Fruit fly (Drosophila melanogaster): ENCODE data around the gene koko.
A peak's percentile ranks its signal among the peaks of the same experiment; 100 is the strongest.

Gene koko

DNA sequence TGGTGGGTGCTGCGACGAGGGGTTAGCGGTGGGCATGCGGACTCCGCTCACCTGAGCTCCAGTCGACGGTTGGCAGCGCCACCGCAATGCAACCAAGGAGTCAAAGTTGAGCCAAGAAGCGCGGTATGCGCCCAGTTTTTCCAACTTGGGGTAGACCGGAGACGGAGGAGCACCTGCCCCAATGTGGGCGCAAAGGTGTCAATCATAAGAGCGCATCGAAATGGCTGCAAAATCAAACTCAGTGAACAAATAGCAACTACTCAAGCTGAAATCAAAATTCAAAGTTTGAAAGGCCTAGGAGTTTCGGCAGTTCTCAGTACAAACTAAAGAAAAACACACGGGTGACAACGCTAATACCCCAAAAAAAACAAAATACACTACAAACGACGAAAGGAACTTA lies 41.1 kb upstream of the koko start, which contains the start of gene hmw:
Gene hmw, plus strand, starts transcription at position 301 of the 400 bp plus-strand sequence.
- TF ChIP-seq net (GFP tag; optimal IDR thresholded peaks at IDR 0.05) (no peak), Eip78C (GFP tag) (no peak), CG15336 (GFP tag; IDR thresholded peaks at IDR 0.05) (no peak), pdm3 (GFP tag; optimal IDR thresholded peaks at IDR 0.05) (no peak), Met (GFP tag; optimal IDR thresholded peaks at IDR 0.05) (no peak), CG11902 (GFP tag; optimal IDR thresholded peaks at IDR 0.05) (no peak), CG31627 (GFP tag; optimal IDR thresholded peaks at IDR 0.05) (no peak), fkh (GFP tag; optimal IDR thresholded peaks at IDR 0.05) (no peak), achi (GFP tag; optimal IDR thresholded peaks at IDR 0.05) (no peak), CG6792 (GFP tag; optimal IDR thresholded peaks at IDR 0.05) (no peak), salr (GFP tag; optimal IDR thresholded peaks at IDR 0.05) (no peak), Gug (GFP tag; IDR thresholded peaks at IDR 0.05) (no peak)

DNA sequence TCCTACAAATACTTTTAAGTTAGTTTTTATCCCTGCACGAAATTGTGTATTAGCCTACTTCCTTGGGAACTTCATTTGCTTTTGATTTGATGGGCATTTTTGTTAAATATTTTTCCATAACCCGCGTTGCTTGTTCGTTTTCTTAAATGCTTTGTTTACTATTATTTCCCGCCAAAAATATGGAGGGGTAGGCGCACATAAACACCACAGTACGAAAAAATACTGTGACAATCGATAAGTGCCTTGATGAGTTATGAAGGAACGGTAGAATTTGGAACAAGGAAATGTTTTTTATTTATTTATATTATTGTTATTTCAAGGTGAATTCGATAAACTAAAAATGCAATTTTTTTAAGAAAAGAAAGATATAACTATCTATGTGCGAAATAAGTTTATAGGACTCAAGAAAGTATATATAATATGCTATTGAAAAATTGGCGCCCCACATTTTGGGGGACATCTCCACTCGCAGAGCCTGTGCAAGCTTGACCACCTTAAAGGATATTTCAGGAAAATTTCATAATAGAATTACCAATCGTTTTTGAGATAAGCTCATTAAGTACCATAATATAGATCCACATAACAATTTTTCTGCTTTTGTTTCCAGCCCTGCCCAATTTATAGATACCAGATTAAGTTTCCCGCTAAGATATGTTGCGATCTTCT lies 36.7 kb upstream of the koko start, which contains the start of the genes WRNexo and Nup43:
Gene WRNexo, minus strand, starts transcription at position 185 of the 666 bp plus-strand sequence.
Gene Nup43, plus strand, starts transcription at position 661 of the 666 bp plus-strand sequence.
- TF ChIP-seq CG32006 (GFP tag; optimal IDR thresholded peaks at IDR 0.05): peak; percentile 46
- peak; percentile 52 for TF ChIP-seq CG10631 (GFP tag; optimal IDR thresholded peaks at IDR 0.05)
- no peak for TF ChIP-seq CG9139 (GFP tag; optimal IDR thresholded peaks at IDR 0.05)
- TF ChIP-seq CG1621 (tag; optimal IDR thresholded peaks at IDR 0.05): no peak
- peak; percentile 56 for TF ChIP-seq Hr4 (GFP tag; optimal IDR thresholded peaks at IDR 0.05)
- peak; percentile 30 for TF ChIP-seq CG3919 (GFP tag; optimal IDR thresholded peaks at IDR 0.05)
- TF ChIP-seq dsx (GFP tag; optimal IDR thresholded peaks at IDR 0.05; ENCODE audit: poor library complexity, severe bottlenecking): no peak
- TF ChIP-seq Sox15 (GFP tag; optimal IDR thresholded peaks at IDR 0.05): peak; percentile 26
- TF ChIP-seq acj6 (GFP tag; optimal IDR thresholded peaks at IDR 0.05): peak; percentile 48
- TF ChIP-seq CG15336 (GFP tag; IDR thresholded peaks at IDR 0.05): no peak
- TF ChIP-seq CG16779 (tag; optimal IDR thresholded peaks at IDR 0.05): no peak
- TF ChIP-seq eg (GFP tag; IDR thresholded peaks at IDR 0.05): no peak
- peak; percentile 54 for TF ChIP-seq cyc (GFP tag; optimal IDR thresholded peaks at IDR 0.05)
- TF ChIP-seq CG6808 (GFP tag; optimal IDR thresholded peaks at IDR 0.05): no peak
- TF ChIP-seq Blimp-1 (GFP tag; optimal IDR thresholded peaks at IDR 0.05): no peak
- TF ChIP-seq Smox (GFP tag; optimal IDR thresholded peaks at IDR 0.05): peak; percentile 45
- TF ChIP-seq OdsH (GFP tag; optimal IDR thresholded peaks at IDR 0.05): peak; percentile 52
- no peak for TF ChIP-seq Sox102F (GFP tag; optimal IDR thresholded peaks at IDR 0.05)
- TF ChIP-seq CG34406 (GFP tag; optimal IDR thresholded peaks at IDR 0.05): peak; percentile 22
- peak; percentile 43 for TF ChIP-seq CG3032 (tag; optimal IDR thresholded peaks at IDR 0.05)
- TF ChIP-seq CG6163 (GFP tag; IDR thresholded peaks at IDR 0.05): no peak; the same call in 2 of the 3 replicates
- TF ChIP-seq Met (GFP tag; optimal IDR thresholded peaks at IDR 0.05): peak; percentile 21
- peak; percentile 29 for TF ChIP-seq topi (GFP tag; optimal IDR thresholded peaks at IDR 0.05)
- peak; percentile 56 for TF ChIP-seq Hr39 (GFP tag; optimal IDR thresholded peaks at IDR 0.05)
- TF ChIP-seq fd85E (GFP tag; optimal IDR thresholded peaks at IDR 0.05): no peak
- no peak for TF ChIP-seq CG6854 (GFP tag; optimal IDR thresholded peaks at IDR 0.05)
- TF ChIP-seq fkh (GFP tag; optimal IDR thresholded peaks at IDR 0.05): peak; percentile 47
- TF ChIP-seq CG8119 (GFP tag; IDR thresholded peaks at IDR 0.05): no peak
- TF ChIP-seq CG31627 (GFP tag; optimal IDR thresholded peaks at IDR 0.05): peak; percentile 49
- no peak for TF ChIP-seq dac (GFP tag; optimal IDR thresholded peaks at IDR 0.05)
- no peak for TF ChIP-seq salr (GFP tag; optimal IDR thresholded peaks at IDR 0.05)
- peak; percentile 30 for TF ChIP-seq Eip75B (GFP tag; optimal IDR thresholded peaks at IDR 0.05)
- TF ChIP-seq CG11902 (GFP tag; optimal IDR thresholded peaks at IDR 0.05): peak; percentile 40
- peak; percentile 53 for TF ChIP-seq esn (GFP tag; optimal IDR thresholded peaks at IDR 0.05)
- TF ChIP-seq lz (GFP tag; optimal IDR thresholded peaks at IDR 0.05): peak; percentile 37
- no peak for TF ChIP-seq ss (GFP tag; optimal IDR thresholded peaks at IDR 0.05)
- peak; percentile 6 for TF ChIP-seq CG10669 (GFP tag; optimal IDR thresholded peaks at IDR 0.05)
- peak; percentile 52 for TF ChIP-seq pdm3 (GFP tag; optimal IDR thresholded peaks at IDR 0.05)
- peak; percentile 57 for TF ChIP-seq Sox14 (GFP tag; optimal IDR thresholded peaks at IDR 0.05)
- peak; percentile 33 for TF ChIP-seq Ets21C (GFP tag; optimal IDR thresholded peaks at IDR 0.05)
- peak; percentile 2 for TF ChIP-seq Ets96B (tag; optimal IDR thresholded peaks at IDR 0.05)
- peak; percentile 31 for TF ChIP-seq CG6792 (GFP tag; optimal IDR thresholded peaks at IDR 0.05)
- peak; percentile 65 for TF ChIP-seq svp (GFP tag)
- TF ChIP-seq Lpt (GFP tag; optimal IDR thresholded peaks at IDR 0.05): no peak
